Worm (Caenorhabditis elegans): Measurements from ENCODE around the gene twk-14.

ce11 chrV:12443754-12444153, 48.2 kb upstream of the twk-14 start, which contains the start of gene pals-39:
- no peak for TF ChIP-seq alr-1 (tag; optimal IDR thresholded peaks at IDR 0.05)
- no peak for TF ChIP-seq unc-62 (GFP tag; optimal IDR thresholded peaks at IDR 0.05)
- TF ChIP-seq elt-3 (tag; optimal IDR thresholded peaks at IDR 0.05) = no peak
- no peak for TF ChIP-seq aly-2 (tag; optimal IDR thresholded peaks at IDR 0.05)
- TF ChIP-seq egl-27 (tag; optimal IDR thresholded peaks at IDR 0.05) = no peak
- no peak for TF ChIP-seq ztf-11 (tag; optimal IDR thresholded peaks at IDR 0.05)

Data from whole organism, L2 larva.